Worm (Caenorhabditis elegans) whole organism, mixed stage, embryonic: Measurements from ENCODE around the gene ptp-3.
A peak's percentile ranks its signal among the peaks of the same experiment; 100 is the strongest.

Experiments
- blmp-1 ChIP-seq: fragments of 150-350 bp; optimal IDR thresholded peaks from 2 replicates; lab custom pipeline; 2014; ENCODE audit warnings: missing biosample characterization, missing genetic modification characterization
- mab-5 ChIP-seq: fragments of 150-350 bp; optimal IDR thresholded peaks from 2 replicates; lab custom pipeline; 2014; ENCODE audit warnings: missing biosample characterization, missing genetic modification characterization
- nhr-12 ChIP-seq: fragments of 150-350 bp; optimal IDR thresholded peaks from 2 replicates; lab custom pipeline; 2014; ENCODE audit warnings: missing biosample characterization, missing genetic modification characterization
- nhr-237 ChIP-seq: fragments of 150-350 bp; optimal IDR thresholded peaks from 2 replicates; lab custom pipeline; 2014; ENCODE audit warnings: missing biosample characterization, missing genetic modification characterization
- snpc-4 ChIP-seq: fragments of 150-350 bp; optimal IDR thresholded peaks from 2 replicates; lab custom pipeline; 2014; ENCODE audit warnings: missing biosample characterization, missing genetic modification characterization
- unc-120 ChIP-seq: sonication (generic microtip); optimal IDR thresholded peaks from 2 replicates; lab custom pipeline; 2017; ENCODE audit warnings: missing genetic modification characterization, missing compliant biosample characterization; ENCODE audit not compliant: poor library complexity, severe bottlenecking
- ztf-11 ChIP-seq: fragments of 150-350 bp; optimal IDR thresholded peaks from 2 replicates; lab custom pipeline; 2014; ENCODE audit warnings: missing biosample characterization, missing genetic modification characterization

ce11 chrII:11022023-11022422, 46.7 kb downstream of the ptp-3 start, which contains the start of gene let-858:
- TF ChIP-seq ztf-11 (tag; lab: Kevin White, UChicago) (no peak), unc-120 (tag; lab: Kevin White, UChicago) (no peak), nhr-12 (tag; lab: Kevin White, UChicago) (no peak), blmp-1 (tag; lab: Kevin White, UChicago) (no peak), mab-5 (tag; lab: Kevin White, UChicago) (no peak), nhr-237 (tag; lab: Kevin White, UChicago) (peak; percentile 29), snpc-4 (tag; lab: Kevin White, UChicago) (no peak)
